Worm (Caenorhabditis elegans) whole organism, midembryonic: Measurements from ENCODE around the gene kle-2.

ENCODE experiments used
- T22C8.4 ChIP-seq: fragments of 200-800 bp; sonication (Bioruptor generic); IDR thresholded peaks from 2 replicates; pipeline ENCODE4 v1.3.6; 2022; ENCODE audit warnings: missing genetic modification characterization, missing compliant biosample characterization
- cog-1 ChIP-seq: sonication (generic microtip); optimal IDR thresholded peaks from 2 replicates; lab custom pipeline; 2016; ENCODE audit warnings: missing genetic modification characterization, missing compliant biosample characterization
- flt-1 ChIP-seq: fragments of 200-800 bp; sonication (Bioruptor generic); IDR thresholded peaks from 2 replicates; pipeline ENCODE4 v1.3.6; 2022; ENCODE audit warnings: missing genetic modification characterization, missing compliant biosample characterization
- klf-2 ChIP-seq: fragments of 200-800 bp; sonication (Bioruptor generic); conservative IDR thresholded peaks from 2 replicates; pipeline ENCODE4 v1.3.6; 2022; ENCODE audit warnings: missing genetic modification reagents, missing genetic modification characterization, missing compliant biosample characterization
- med-1 ChIP-seq: sonication (generic microtip); optimal IDR thresholded peaks from 2 replicates; lab custom pipeline; 2017; ENCODE audit warnings: missing genetic modification characterization, mild to moderate bottlenecking, missing compliant biosample characterization, antibody characterized with exemption, missing genetic modification reagents; ENCODE audit not compliant: insufficient read depth
- ref-1 ChIP-seq: fragments of 200-800 bp; sonication (Bioruptor generic); conservative IDR thresholded peaks from 2 replicates; pipeline ENCODE4 v1.3.6; 2022; ENCODE audit warnings: missing genetic modification reagents, missing genetic modification characterization, missing compliant biosample characterization
- tab-1 ChIP-seq: fragments of 200-800 bp; sonication (Bioruptor generic); IDR thresholded peaks from 2 replicates; pipeline ENCODE4 v1.3.6; 2022; ENCODE audit warnings: missing genetic modification characterization, missing compliant biosample characterization
- ztf-23 ChIP-seq: fragments of 200-800 bp; sonication (Bioruptor generic); IDR thresholded peaks from 2 replicates; pipeline ENCODE4 v1.3.6; 2022; ENCODE audit warnings: missing genetic modification reagents, missing genetic modification characterization, missing compliant biosample characterization
- ztf-29 ChIP-seq: fragments of 200-800 bp; sonication (Bioruptor generic); IDR thresholded peaks from 2 replicates; pipeline ENCODE4 v1.3.6; 2022; ENCODE audit warnings: missing genetic modification reagents, missing genetic modification characterization, missing compliant biosample characterization

DNA sequence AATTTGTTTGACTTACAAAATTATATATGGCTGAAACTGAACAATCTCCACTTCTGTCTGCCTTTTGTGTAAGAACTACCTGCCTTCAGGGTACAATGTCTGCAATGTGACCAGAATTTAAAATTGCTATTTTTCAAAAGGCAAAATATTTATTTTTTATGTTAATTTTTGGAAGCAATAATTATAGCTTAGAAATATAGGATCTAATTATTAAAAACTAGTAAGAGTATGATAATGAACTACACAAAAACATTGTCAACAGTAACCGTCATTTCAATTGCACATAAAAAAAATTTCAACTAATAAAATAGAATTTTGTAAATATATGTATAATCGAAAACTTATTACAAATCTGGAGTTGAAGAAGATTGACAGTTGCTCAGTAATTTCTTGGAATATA lies 15.4 kb downstream of the kle-2 start, which contains the start of gene C29E4.9:
- TF ChIP-seq ref-1 (GFP tag; lab: Robert Waterston, UW) (no peak), med-1 (no peak), flt-1 (no peak), cog-1 (tag; lab: Kevin White, UChicago) (no peak), ztf-23 (GFP tag; lab: Robert Waterston, UW) (no peak), ztf-29 (GFP tag; lab: Robert Waterston, UW) (no peak), klf-2 (GFP tag; lab: Robert Waterston, UW) (no peak), T22C8.4 (no peak), tab-1 (GFP tag; lab: Robert Waterston, UW) (no peak)
